Worm (Caenorhabditis elegans): Measurements from ENCODE around the gene K09H11.4.

K09H11.4 gene

ce11 chrV:5716508-5716907 lies 9.9 kb downstream of the K09H11.4 start, which contains the start of gene K09H11.9:
K09H11.9 (minus strand) TSS chrV:5716608.
- no peak for TF ChIP-seq unc-42 (tag; optimal IDR thresholded peaks at IDR 0.05)
- no peak for TF ChIP-seq C38D4.7 (GFP tag; optimal IDR thresholded peaks at IDR 0.05)
- TF ChIP-seq ttx-3 (tag; optimal IDR thresholded peaks at IDR 0.05): no peak
- TF ChIP-seq rnt-1 (tag; optimal IDR thresholded peaks at IDR 0.05): no peak
- TF ChIP-seq dve-1 (tag; optimal IDR thresholded peaks at IDR 0.05): no peak
- no peak for TF ChIP-seq fkh-6 (tag; optimal IDR thresholded peaks at IDR 0.05)
- TF ChIP-seq pros-1 (tag; optimal IDR thresholded peaks at IDR 0.05): no peak
- TF ChIP-seq ceh-9 (tag; optimal IDR thresholded peaks at IDR 0.05): no peak

ce11 chrV:5713510-5713909 lies 12.9 kb downstream of the K09H11.4 start:
- TF ChIP-seq ets-4 (tag; optimal IDR thresholded peaks at IDR 0.05): no peak
- TF ChIP-seq elt-4 (tag; optimal IDR thresholded peaks at IDR 0.05): no peak
- TF ChIP-seq pha-4 (tag; optimal IDR thresholded peaks at IDR 0.05): no peak
- no peak for TF ChIP-seq nhr-11 (tag; optimal IDR thresholded peaks at IDR 0.05)
- no peak for TF ChIP-seq sox-4 (tag; optimal IDR thresholded peaks at IDR 0.05)

- TF ChIP-seq elt-2 (tag; optimal IDR thresholded peaks at IDR 0.05) (peak; percentile 82), K02D7.2 (tag; optimal IDR thresholded peaks at IDR 0.05) (no peak)
These were observed 13.7 kb downstream of the K09H11.4 start, which contains the start of gene gcst-1 for ce11 chrV:5712652-5713051. gcst-1 (plus strand) TSS chrV:5712928.

- TF ChIP-seq unc-42 (tag; optimal IDR thresholded peaks at IDR 0.05) (peak; percentile 21), ama-1 (optimal IDR thresholded peaks at IDR 0.05) (no peak)
These were observed 14.2 kb downstream of the K09H11.4 start for ce11 chrV:5712189-5712588.

- no peak for TF ChIP-seq eyg-1 (tag; optimal IDR thresholded peaks at IDR 0.05)
- no peak for TF ChIP-seq ceh-48 (tag; optimal IDR thresholded peaks at IDR 0.05)
- no peak for TF ChIP-seq T23F11.4 (GFP tag; optimal IDR thresholded peaks at IDR 0.05)
- TF ChIP-seq unc-42 (tag; optimal IDR thresholded peaks at IDR 0.05): peak; percentile 56
- TF ChIP-seq C38D4.7 (GFP tag; optimal IDR thresholded peaks at IDR 0.05): no peak
- no peak for TF ChIP-seq lin-11 (tag; optimal IDR thresholded peaks at IDR 0.05)
- TF ChIP-seq ets-4 (tag; optimal IDR thresholded peaks at IDR 0.05): no peak
- TF ChIP-seq tbx-7 (tag; optimal IDR thresholded peaks at IDR 0.05): no peak
These were observed 18.0 kb downstream of the K09H11.4 start for ce11 chrV:5708331-5708730.

ce11 chrV:5705510-5705909 lies 20.9 kb downstream of the K09H11.4 start, which contains the start of gene peli-1:
peli-1 (plus strand) TSS chrV:5705810.
- no peak for TF ChIP-seq unc-3 (GFP tag; conservative IDR thresholded peaks at IDR 0.05)
- TF ChIP-seq unc-3 (tag; optimal IDR thresholded peaks at IDR 0.05): no peak
- TF ChIP-seq ceh-22 (tag; optimal IDR thresholded peaks at IDR 0.05): no peak
- TF ChIP-seq K02D7.2 (tag; optimal IDR thresholded peaks at IDR 0.05): no peak
- no peak for TF ChIP-seq sox-2 (GFP tag; IDR thresholded peaks at IDR 0.05)
- no peak for TF ChIP-seq unc-55 (GFP tag; optimal IDR thresholded peaks at IDR 0.05)
- no peak for TF ChIP-seq hlh-30 (tag; optimal IDR thresholded peaks at IDR 0.05; ENCODE audit: insufficient read depth)
- no peak for TF ChIP-seq T23F11.4 (GFP tag; optimal IDR thresholded peaks at IDR 0.05)
- TF ChIP-seq pax-1 (tag; optimal IDR thresholded peaks at IDR 0.05): no peak
- TF ChIP-seq C38D4.7 (GFP tag; optimal IDR thresholded peaks at IDR 0.05): no peak
- TF ChIP-seq lim-6 (tag; optimal IDR thresholded peaks at IDR 0.05): no peak
- TF ChIP-seq hlh-6 (tag; optimal IDR thresholded peaks at IDR 0.05): no peak
- no peak for TF ChIP-seq nhr-11 (tag; optimal IDR thresholded peaks at IDR 0.05)
- no peak for TF ChIP-seq ama-1 (optimal IDR thresholded peaks at IDR 0.05)

- TF ChIP-seq C08G9.2 (tag; optimal IDR thresholded peaks at IDR 0.05) (no peak), eyg-1 (tag; optimal IDR thresholded peaks at IDR 0.05) (no peak)
These were observed 21.9 kb downstream of the K09H11.4 start for ce11 chrV:5704467-5704866.

Measured in whole organism, late embryonic.